Fruit fly (Drosophila melanogaster) whole organism, embryonic: ENCODE measurements around the gene osp.
A peak's percentile ranks its signal among the peaks of the same experiment; 100 is the strongest.

Experiments used
- Adf1 ChIP-seq: fragments of 200-800 bp; sonication (Bioruptor generic); IDR thresholded peaks from 2 replicates; pipeline ENCODE4 v1.3.6; 2022; ENCODE audit warnings: missing biosample characterization, missing genetic modification characterization
- Aef1 ChIP-seq: fragments of 200-800 bp; sonication (Bioruptor generic); IDR thresholded peaks from 3 replicates; pipeline ENCODE4 v1.3.6; 2022; ENCODE audit warnings: missing biosample characterization, missing genetic modification characterization
- Asciz ChIP-seq: fragments of 200-800 bp; sonication (Bioruptor generic); optimal IDR thresholded peaks from 2 replicates; lab custom pipeline; 2017; ENCODE audit warnings: missing biosample characterization, mild to moderate bottlenecking, missing genetic modification characterization, missing genetic modification reagents
- Atf3 ChIP-seq: fragments of 200-800 bp; sonication (Bioruptor generic); optimal IDR thresholded peaks from 3 replicates; lab custom pipeline; 2016; ENCODE audit warnings: missing biosample characterization, missing genetic modification characterization
- CG11247 ChIP-seq: fragments of 200-800 bp; sonication (Bioruptor generic); IDR thresholded peaks from 2 replicates; pipeline ENCODE4 v1.3.6; 2022; ENCODE audit warnings: missing biosample characterization, missing genetic modification characterization
- CG12659 ChIP-seq: fragments of 200-800 bp; sonication (Bioruptor generic); optimal IDR thresholded peaks from 3 replicates; lab custom pipeline; 2017; ENCODE audit warnings: mild to moderate bottlenecking, missing biosample characterization, missing genetic modification reagents, missing genetic modification characterization
- CG13287 ChIP-seq: fragments of 200-800 bp; sonication (Bioruptor generic); IDR thresholded peaks from 2 replicates; pipeline ENCODE4 v1.3.6; 2022; ENCODE audit warnings: missing biosample characterization, missing genetic modification characterization; ENCODE audit not compliant: partially characterized antibody
- CG15011 ChIP-seq: fragments of 200-800 bp; sonication (Bioruptor generic); optimal IDR thresholded peaks from 3 replicates; lab custom pipeline; 2018; ENCODE audit warnings: missing biosample characterization, mild to moderate bottlenecking, missing genetic modification characterization
- CG17328 ChIP-seq: fragments of 200-800 bp; sonication (Bioruptor generic); IDR thresholded peaks from 2 replicates; pipeline ENCODE4 v1.3.6; 2022; ENCODE audit warnings: missing biosample characterization, missing genetic modification characterization
- CG33557 ChIP-seq: fragments of 200-800 bp; sonication (Bioruptor generic); optimal IDR thresholded peaks from 2 replicates; lab custom pipeline; 2019; ENCODE audit warnings: missing biosample characterization, mild to moderate bottlenecking, missing genetic modification characterization, moderate library complexity
- CG6254 ChIP-seq: fragments of 200-800 bp; sonication (Bioruptor generic); optimal IDR thresholded peaks from 3 replicates; lab custom pipeline; 2017; ENCODE audit warnings: mild to moderate bottlenecking, missing biosample characterization, missing genetic modification reagents, missing genetic modification characterization
- CG7271 ChIP-seq: fragments of 200-800 bp; sonication (Bioruptor generic); optimal IDR thresholded peaks from 2 replicates; lab custom pipeline; 2018; ENCODE audit warnings: missing biosample characterization, mild to moderate bottlenecking, missing genetic modification characterization, moderate library complexity
- CG7556 ChIP-seq: fragments of 200-800 bp; sonication (Bioruptor generic); optimal IDR thresholded peaks from 2 replicates; lab custom pipeline; 2017; ENCODE audit warnings: missing biosample characterization, mild to moderate bottlenecking, missing genetic modification characterization
- CG8359 ChIP-seq: fragments of 200-800 bp; sonication (Bioruptor generic); optimal IDR thresholded peaks from 2 replicates; lab custom pipeline; 2017; ENCODE audit warnings: missing biosample characterization, mild to moderate bottlenecking, missing genetic modification characterization, borderline replicate concordance
- CG9817 ChIP-seq: fragments of 200-800 bp; sonication (Bioruptor generic); optimal IDR thresholded peaks from 2 replicates; lab custom pipeline; 2018; ENCODE audit warnings: missing biosample characterization, mild to moderate bottlenecking, missing genetic modification characterization, moderate library complexity
- CoRest ChIP-seq: fragments of 200-800 bp; sonication (Bioruptor generic); optimal IDR thresholded peaks from 3 replicates; lab custom pipeline; 2018; ENCODE audit warnings: missing biosample characterization, mild to moderate bottlenecking, missing genetic modification characterization, moderate library complexity
- HmgD ChIP-seq: fragments of 200-800 bp; sonication (Bioruptor generic); optimal IDR thresholded peaks from 3 replicates; lab custom pipeline; 2016; ENCODE audit warnings: missing biosample characterization, missing genetic modification characterization
- Oli ChIP-seq: fragments of 200-800 bp; sonication (Bioruptor generic); optimal IDR thresholded peaks from 2 replicates; lab custom pipeline; 2018; ENCODE audit warnings: missing biosample characterization, mild to moderate bottlenecking, missing genetic modification characterization, moderate library complexity
- TFAM ChIP-seq: fragments of 200-800 bp; sonication (Bioruptor generic); optimal IDR thresholded peaks from 2 replicates; lab custom pipeline; 2017; ENCODE audit warnings: missing biosample characterization, missing genetic modification characterization, inconsistent platforms
- Xrp1 ChIP-seq: fragments of 200-800 bp; sonication (Bioruptor generic); IDR thresholded peaks from 2 replicates; pipeline ENCODE4 v1.3.6; 2022; ENCODE audit warnings: missing biosample characterization, missing genetic modification characterization
- az2 ChIP-seq: fragments of 200-800 bp; sonication (Bioruptor generic); optimal IDR thresholded peaks from 3 replicates; lab custom pipeline; 2016; ENCODE audit warnings: missing biosample characterization, missing genetic modification characterization
- bcd ChIP-seq: fragments of 200-800 bp; sonication (Bioruptor generic); optimal IDR thresholded peaks from 2 replicates; lab custom pipeline; 2017; ENCODE audit warnings: missing biosample characterization, mild to moderate bottlenecking, missing genetic modification characterization
- crc ChIP-seq: fragments of 200-800 bp; sonication (Bioruptor generic); optimal IDR thresholded peaks from 2 replicates; lab custom pipeline; 2016; ENCODE audit warnings: missing biosample characterization, missing genetic modification characterization
- da ChIP-seq: fragments of 200-800 bp; sonication (Bioruptor generic); optimal IDR thresholded peaks from 2 replicates; lab custom pipeline; 2016; ENCODE audit warnings: missing biosample characterization, missing genetic modification characterization
- disco-r ChIP-seq: fragments of 200-800 bp; sonication (Bioruptor generic); optimal IDR thresholded peaks from 2 replicates; lab custom pipeline; 2016; ENCODE audit warnings: missing biosample characterization, missing genetic modification characterization
- dmrt11E ChIP-seq: fragments of 200-800 bp; sonication (Bioruptor generic); optimal IDR thresholded peaks from 3 replicates; lab custom pipeline; 2018; ENCODE audit warnings: missing biosample characterization, mild to moderate bottlenecking, missing genetic modification characterization, moderate library complexity
- dmrt99B ChIP-seq: fragments of 200-800 bp; sonication (Bioruptor generic); optimal IDR thresholded peaks from 2 replicates; lab custom pipeline; 2018; ENCODE audit warnings: missing biosample characterization, mild to moderate bottlenecking, missing genetic modification characterization, moderate library complexity
- dpn ChIP-seq, 2 experiments: fragments of 200-800 bp; sonication (Bioruptor generic); optimal IDR thresholded peaks; 3 replicates each; lab custom pipeline; 2016; ENCODE audit warnings: missing biosample characterization in 2 of 2, missing genetic modification characterization in 2 of 2
- dysf ChIP-seq: fragments of 200-800 bp; sonication (Bioruptor generic); IDR thresholded peaks from 3 replicates; pipeline ENCODE4 v1.3.6; 2022; ENCODE audit warnings: missing biosample characterization, missing genetic modification characterization
- exex ChIP-seq: fragments of 200-800 bp; sonication (Bioruptor generic); optimal IDR thresholded peaks from 4 replicates; lab custom pipeline; 2018; ENCODE audit warnings: missing biosample characterization, mild to moderate bottlenecking, missing genetic modification characterization, moderate library complexity
- eyg ChIP-seq: fragments of 200-800 bp; sonication (Bioruptor generic); optimal IDR thresholded peaks from 3 replicates; lab custom pipeline; 2016; ENCODE audit warnings: missing biosample characterization, missing genetic modification characterization
- fu2 ChIP-seq: fragments of 200-800 bp; sonication (Bioruptor generic); optimal IDR thresholded peaks from 2 replicates; lab custom pipeline; 2016; ENCODE audit warnings: missing biosample characterization, missing genetic modification characterization
- grau ChIP-seq: fragments of 200-800 bp; optimal IDR thresholded peaks from 3 replicates; lab custom pipeline; 2019; ENCODE audit warnings: missing biosample characterization, mild to moderate bottlenecking, missing genetic modification characterization, moderate library complexity
- kah ChIP-seq: fragments of 200-800 bp; sonication (Bioruptor generic); optimal IDR thresholded peaks from 2 replicates; lab custom pipeline; 2018; ENCODE audit warnings: missing biosample characterization, mild to moderate bottlenecking, missing genetic modification characterization
- nmo ChIP-seq: fragments of 200-800 bp; sonication (Bioruptor generic); optimal IDR thresholded peaks from 2 replicates; lab custom pipeline; 2018; ENCODE audit warnings: missing biosample characterization, mild to moderate bottlenecking, missing genetic modification characterization, moderate library complexity
- org-1 ChIP-seq: fragments of 200-800 bp; sonication (Bioruptor generic); optimal IDR thresholded peaks from 2 replicates; lab custom pipeline; 2017; ENCODE audit warnings: missing biosample characterization, missing genetic modification characterization
- p53 ChIP-seq: fragments of 200-800 bp; sonication (Bioruptor generic); optimal IDR thresholded peaks from 2 replicates; lab custom pipeline; 2016; ENCODE audit warnings: missing biosample characterization, missing genetic modification characterization
- pb ChIP-seq: fragments of 200-800 bp; sonication (Bioruptor generic); optimal IDR thresholded peaks from 3 replicates; lab custom pipeline; 2016; ENCODE audit warnings: missing biosample characterization, missing genetic modification characterization
- pros ChIP-seq: fragments of 200-800 bp; sonication (Bioruptor generic); optimal IDR thresholded peaks from 3 replicates; lab custom pipeline; 2019; ENCODE audit warnings: missing biosample characterization, mild to moderate bottlenecking, missing genetic modification characterization, moderate library complexity
- pzg ChIP-seq: fragments of 200-800 bp; sonication (Bioruptor generic); optimal IDR thresholded peaks from 3 replicates; lab custom pipeline; 2018; ENCODE audit warnings: missing biosample characterization, mild to moderate bottlenecking, missing genetic modification characterization, moderate library complexity
- rib ChIP-seq: fragments of 200-800 bp; sonication (Bioruptor generic); IDR thresholded peaks from 2 replicates; pipeline ENCODE4 v1.3.6; 2022; ENCODE audit warnings: missing biosample characterization, missing genetic modification characterization
- row ChIP-seq: fragments of 200-800 bp; sonication (Bioruptor generic); IDR thresholded peaks from 3 replicates; pipeline ENCODE4 v1.3.6; 2022; ENCODE audit warnings: missing biosample characterization, missing genetic modification characterization
- sens ChIP-seq: fragments of 200-800 bp; sonication (Bioruptor generic); peaks from one replicate; lab custom pipeline; 2016; ENCODE audit warnings: missing biosample characterization, missing genetic modification characterization
- so ChIP-seq: fragments of 200-800 bp; sonication (Bioruptor generic); IDR thresholded peaks from 3 replicates; pipeline ENCODE4 v1.3.6; 2022; ENCODE audit warnings: missing biosample characterization, missing genetic modification characterization
- tin ChIP-seq: fragments of 200-800 bp; sonication (Bioruptor generic); optimal IDR thresholded peaks from 3 replicates; lab custom pipeline; 2016; ENCODE audit warnings: missing biosample characterization, missing genetic modification characterization
- tll ChIP-seq, 2 experiments: fragments of 200-800 bp in 1 of 2; fragments of >200 bp in 1 of 2; sonication (Bioruptor generic) in 1 of 2; optimal IDR thresholded peaks; 2 replicates each; lab custom pipeline; 2017 to 2019; ENCODE audit warnings: missing biosample characterization in 2 of 2, missing genetic modification characterization in 2 of 2, mild to moderate bottlenecking in 1 of 2, moderate library complexity in 1 of 2
- tna ChIP-seq: fragments of 200-800 bp; sonication (Bioruptor generic); IDR thresholded peaks from 2 replicates; pipeline ENCODE4 v1.3.6; 2022; ENCODE audit warnings: missing biosample characterization, missing genetic modification characterization; ENCODE audit not compliant: partially characterized antibody
- unc-4 ChIP-seq: fragments of 200-800 bp; sonication (Bioruptor generic); IDR thresholded peaks from 2 replicates; pipeline ENCODE4 v1.3.6; 2022; ENCODE audit warnings: missing biosample characterization, missing genetic modification characterization; ENCODE audit not compliant: partially characterized antibody
- wek ChIP-seq: fragments of 200-800 bp; sonication (Bioruptor generic); optimal IDR thresholded peaks from 3 replicates; lab custom pipeline; 2018; ENCODE audit warnings: missing biosample characterization, mild to moderate bottlenecking, missing genetic modification characterization, moderate library complexity

The osp gene

dm6 chr2L:14586714-14587481 lies 102.2 kb downstream of the osp start (continued):
- TF ChIP-seq row (GFP tag; lab: Robert Waterston, UW): peak; percentile 45; the same call in 2 of the 3 replicates
- TF ChIP-seq CG11247 (GFP tag; lab: Robert Waterston, UW): no peak
- no peak for TF ChIP-seq CG9817 (tag; lab: Kevin White, UChicago)
- TF ChIP-seq az2 (GFP tag; lab: Kevin White, UChicago): no peak
- peak in 1 of 2 experiments; percentile 5 for TF ChIP-seq dpn (GFP tag; optimal IDR thresholded peaks at IDR 0.05; lab: Kevin White, UChicago)
- no peak for TF ChIP-seq tna (GFP tag; lab: Robert Waterston, UW)
- TF ChIP-seq rib (GFP tag; lab: Robert Waterston, UW): no peak
- no peak for TF ChIP-seq pb (GFP tag; lab: Kevin White, UChicago)
- TF ChIP-seq TFAM (GFP tag; lab: Kevin White, UChicago): no peak
- TF ChIP-seq Adf1 (GFP tag; lab: Robert Waterston, UW): no peak
- TF ChIP-seq Aef1 (GFP tag; lab: Robert Waterston, UW): no peak
- no peak for TF ChIP-seq unc-4
- TF ChIP-seq disco-r: no peak
- TF ChIP-seq CG8359 (GFP tag; lab: Kevin White, UChicago): no peak
- no peak for TF ChIP-seq pzg (GFP tag; lab: Kevin White, UChicago)
- TF ChIP-seq tll (GFP tag; optimal IDR thresholded peaks at IDR 0.05; lab: Kevin White, UChicago): no peak
- no peak for TF ChIP-seq kah (GFP tag; lab: Kevin White, UChicago)
- no peak for TF ChIP-seq exex
- TF ChIP-seq CG13287 (GFP tag; lab: Robert Waterston, UW): no peak
- TF ChIP-seq wek (GFP tag; lab: Kevin White, UChicago): no peak
- TF ChIP-seq CG7556 (GFP tag; lab: Kevin White, UChicago): peak; percentile 51
- peak; percentile 2 for TF ChIP-seq nmo (GFP tag; lab: Kevin White, UChicago)
- TF ChIP-seq fu2 (GFP tag; lab: Kevin White, UChicago): no peak
- TF ChIP-seq so (GFP tag; lab: Robert Waterston, UW): no peak
- TF ChIP-seq CG33557: no peak
- peak; percentile 45; the same call in 1 of the 2 replicates for TF ChIP-seq Xrp1
- TF ChIP-seq CG7271: no peak
- peak; percentile 23 for TF ChIP-seq CoRest (tag; lab: Kevin White, UChicago)
- TF ChIP-seq HmgD (GFP tag; lab: Kevin White, UChicago): no peak
- TF ChIP-seq CG15011: no peak
- no peak for TF ChIP-seq eyg (GFP tag; lab: Kevin White, UChicago)
- TF ChIP-seq Oli (tag; lab: Kevin White, UChicago): peak; percentile 29
- no peak for TF ChIP-seq tin (GFP tag; lab: Kevin White, UChicago)
- peak; percentile 2 for TF ChIP-seq bcd (GFP tag; lab: Kevin White, UChicago)
- no peak for TF ChIP-seq CG12659 (GFP tag; lab: Kevin White, UChicago)
- no peak for TF ChIP-seq crc (GFP tag; lab: Kevin White, UChicago)
- TF ChIP-seq CG17328 (GFP tag; lab: Robert Waterston, UW): 0 out of 2 replicates have a peak, but pooled peaks have one; percentile 16
- peak; percentile 45 for TF ChIP-seq dmrt99B
- no peak for TF ChIP-seq da (GFP tag; lab: Kevin White, UChicago)
- peak; percentile 35; the same call in 1 of the 3 replicates for TF ChIP-seq dysf (GFP tag; lab: Robert Waterston, UW)
- TF ChIP-seq org-1 (GFP tag; lab: Kevin White, UChicago): no peak
- no peak for TF ChIP-seq p53
- peak; percentile 54 for TF ChIP-seq dmrt11E (tag; lab: Kevin White, UChicago)
- TF ChIP-seq Asciz (GFP tag; lab: Kevin White, UChicago): no peak
- no peak for TF ChIP-seq Atf3 (GFP tag; lab: Kevin White, UChicago)
- TF ChIP-seq grau: peak; percentile 38
- no peak for TF ChIP-seq CG6254 (GFP tag; lab: Kevin White, UChicago)
- peak; percentile 62 for TF ChIP-seq sens (GFP tag; lab: Kevin White, UChicago)
- TF ChIP-seq pros (GFP tag; lab: Kevin White, UChicago): no peak
